Worm (Caenorhabditis elegans) whole organism, L3 larva: ENCODE data around the gene F18C5.10.

Experiments used
- ZK546.5 ChIP-seq: sonication (generic microtip); optimal IDR thresholded peaks from 2 replicates; lab custom pipeline; 2017; ENCODE audit warnings: missing biosample characterization, missing genetic modification characterization
- ceh-16 ChIP-seq: sonication (generic microtip); optimal IDR thresholded peaks from 2 replicates; lab custom pipeline; 2017; ENCODE audit warnings: missing biosample characterization, missing genetic modification characterization
- ceh-28 ChIP-seq: fragments of 150-350 bp; optimal IDR thresholded peaks from 2 replicates; lab custom pipeline; 2014; ENCODE audit warnings: missing biosample characterization, missing genetic modification reagents, missing genetic modification characterization
- egl-27 ChIP-seq: sonication (generic microtip); optimal IDR thresholded peaks from 4 replicates; lab custom pipeline; 2017; ENCODE audit warnings: missing biosample characterization, missing genetic modification reagents, missing genetic modification characterization
- elt-3 ChIP-seq, 3 experiments: fragments of 150-350 bp in 1 of 3; sonication (generic microtip) in 2 of 3; optimal IDR thresholded peaks; 2 replicates in 2 of 3; 4 replicates in 1 of 3; lab custom pipeline; 2014 to 2017; ENCODE audit warnings: missing biosample characterization in 3 of 3, missing genetic modification characterization in 3 of 3
- eor-1 ChIP-seq, 2 experiments: fragments of 150-350 bp; optimal IDR thresholded peaks; 2 replicates each; lab custom pipeline; 2014 to 2018; ENCODE audit warnings: missing biosample characterization in 2 of 2, missing genetic modification characterization in 2 of 2
- fkh-2 ChIP-seq: fragments of 150-350 bp; optimal IDR thresholded peaks from 2 replicates; lab custom pipeline; 2014; ENCODE audit warnings: missing biosample characterization, missing genetic modification reagents, missing genetic modification characterization
- mdl-1 ChIP-seq: fragments of 150-350 bp; optimal IDR thresholded peaks from 2 replicates; lab custom pipeline; 2014; ENCODE audit warnings: missing biosample characterization, missing genetic modification characterization
- nhr-12 ChIP-seq: fragments of 150-350 bp; optimal IDR thresholded peaks from 2 replicates; lab custom pipeline; 2014; ENCODE audit warnings: missing biosample characterization, missing genetic modification characterization
- nhr-237 ChIP-seq: fragments of 150-350 bp; optimal IDR thresholded peaks from 2 replicates; lab custom pipeline; 2014; ENCODE audit warnings: missing biosample characterization, missing genetic modification characterization
- pqm-1 ChIP-seq: fragments of 150-350 bp; optimal IDR thresholded peaks from 2 replicates; lab custom pipeline; 2017; ENCODE audit warnings: missing biosample characterization, missing genetic modification characterization, inconsistent platforms
- snpc-4 ChIP-seq: fragments of 150-350 bp; optimal IDR thresholded peaks from 2 replicates; lab custom pipeline; 2014; ENCODE audit warnings: missing biosample characterization, missing genetic modification characterization
- unc-62 ChIP-seq: fragments of 150-350 bp; sonication (generic microtip); optimal IDR thresholded peaks from 4 replicates; lab custom pipeline; 2014; ENCODE audit warnings: missing biosample characterization, missing genetic modification reagents, missing genetic modification characterization
- zag-1 ChIP-seq: fragments of 150-350 bp; optimal IDR thresholded peaks from 2 replicates; lab custom pipeline; 2014; ENCODE audit warnings: missing biosample characterization, missing genetic modification characterization

ce11 chrII:6594151-6594550 is 32.9 kb upstream of the F18C5.10 start, which contains the start of gene aipr-1:
- no peak for TF ChIP-seq mdl-1 (tag; lab: Kevin White, UChicago)
- TF ChIP-seq nhr-12 (tag; lab: Kevin White, UChicago), result no peak
- no peak for TF ChIP-seq unc-62
- no peak for TF ChIP-seq ceh-16 (tag; lab: Kevin White, UChicago)
- TF ChIP-seq snpc-4 (tag; lab: Kevin White, UChicago), result no peak
- no peak for TF ChIP-seq ceh-28
- no peak for TF ChIP-seq zag-1 (tag; lab: Kevin White, UChicago)
- TF ChIP-seq nhr-237 (tag; lab: Kevin White, UChicago), result no peak
- TF ChIP-seq egl-27 (tag; lab: Kevin White, UChicago), result no peak
- no peak for TF ChIP-seq pqm-1 (tag; lab: Kevin White, UChicago)
- TF ChIP-seq elt-3 (tag; optimal IDR thresholded peaks at IDR 0.05; lab: Kevin White, UChicago), result no peak
- no peak for TF ChIP-seq eor-1 (tag; optimal IDR thresholded peaks at IDR 0.05; lab: Kevin White, UChicago)
- no peak for TF ChIP-seq ZK546.5
- TF ChIP-seq fkh-2 (tag; lab: Kevin White, UChicago), result no peak
